Worm (Caenorhabditis elegans) whole organism, L1 larva: ENCODE measurements around the gene Y44F5A.1.
A peak's percentile ranks its signal among the peaks of the same experiment; 100 is the strongest.

ENCODE experiments used
- efl-3 ChIP-seq: fragments of 200-800 bp; sonication (Bioruptor generic); optimal IDR thresholded peaks from 2 replicates; lab custom pipeline; 2018; ENCODE audit warnings: mild to moderate bottlenecking, missing genetic modification characterization, missing compliant biosample characterization
- fos-1 ChIP-seq: fragments of 150-350 bp; optimal IDR thresholded peaks from 2 replicates; lab custom pipeline; 2014; ENCODE audit warnings: missing biosample characterization, missing genetic modification characterization
- lin-39 ChIP-seq: fragments of 150-350 bp; optimal IDR thresholded peaks from 2 replicates; lab custom pipeline; 2014; ENCODE audit warnings: missing biosample characterization, missing genetic modification reagents, missing genetic modification characterization

ce11 chrIII:4223668-4224127, 23.8 kb downstream of the Y44F5A.1 start:
- TF ChIP-seq fos-1 (tag; lab: Kevin White, UChicago) (peak; percentile 86), efl-3 (no peak), lin-39 (tag; lab: Kevin White, UChicago) (peak; percentile 38)
